Worm (Caenorhabditis elegans): Measurements from ENCODE around the gene Y69A2AR.31.

The Y69A2AR.31 gene

ce11 chrIV:2656400-2657139 lies 7.2 kb downstream of the Y69A2AR.31 start:
- TF ChIP-seq sox-4 (tag; optimal IDR thresholded peaks at IDR 0.05): no peak
- TF ChIP-seq unc-55 (GFP tag; optimal IDR thresholded peaks at IDR 0.05): no peak
- TF ChIP-seq ceh-14 (tag; optimal IDR thresholded peaks at IDR 0.05): peak; percentile 33
- no peak for TF ChIP-seq pat-9 (tag; optimal IDR thresholded peaks at IDR 0.05)
- TF ChIP-seq ceh-34 (tag; optimal IDR thresholded peaks at IDR 0.05): no peak
- TF ChIP-seq F13H6.1 (tag; optimal IDR thresholded peaks at IDR 0.05): no peak
- no peak for TF ChIP-seq C08G9.2 (tag; optimal IDR thresholded peaks at IDR 0.05)
- TF ChIP-seq ahr-1 (tag; optimal IDR thresholded peaks at IDR 0.05): no peak
- TF ChIP-seq mec-3 (tag; optimal IDR thresholded peaks at IDR 0.05; ENCODE audit: borderline replicate concordance): no peak
- TF ChIP-seq che-1 (tag; optimal IDR thresholded peaks at IDR 0.05): no peak
- TF ChIP-seq ref-2 (tag; optimal IDR thresholded peaks at IDR 0.05): no peak
- TF ChIP-seq ceh-31 (tag; optimal IDR thresholded peaks at IDR 0.05): no peak
- TF ChIP-seq unc-42 (tag; optimal IDR thresholded peaks at IDR 0.05): peak; percentile 61
- no peak for TF ChIP-seq ztf-16 (tag; optimal IDR thresholded peaks at IDR 0.05)
- no peak for TF ChIP-seq gmeb-2 (tag; optimal IDR thresholded peaks at IDR 0.05)

- TF ChIP-seq ceh-14 (tag; optimal IDR thresholded peaks at IDR 0.05) (no peak), ceh-31 (tag; optimal IDR thresholded peaks at IDR 0.05) (no peak), pros-1 (tag; optimal IDR thresholded peaks at IDR 0.05) (no peak), unc-42 (tag; optimal IDR thresholded peaks at IDR 0.05) (no peak), eyg-1 (tag; optimal IDR thresholded peaks at IDR 0.05) (no peak), ttx-3 (tag; optimal IDR thresholded peaks at IDR 0.05) (no peak), zip-5 (tag; optimal IDR thresholded peaks at IDR 0.05) (no peak), ceh-18 (tag; optimal IDR thresholded peaks at IDR 0.05) (no peak), ets-4 (tag; optimal IDR thresholded peaks at IDR 0.05) (no peak), ceh-9 (tag; optimal IDR thresholded peaks at IDR 0.05) (no peak), pax-1 (tag; optimal IDR thresholded peaks at IDR 0.05) (no peak), nhr-11 (tag; optimal IDR thresholded peaks at IDR 0.05) (no peak), hlh-6 (tag; optimal IDR thresholded peaks at IDR 0.05) (no peak)
These were observed 8.8 kb downstream of the Y69A2AR.31 start for ce11 chrIV:2654965-2655364.

- TF ChIP-seq pat-9 (tag; optimal IDR thresholded peaks at IDR 0.05) (no peak), ceh-48 (tag; optimal IDR thresholded peaks at IDR 0.05) (peak; percentile 15)
These were observed 13.8 kb downstream of the Y69A2AR.31 start for ce11 chrIV:2650031-2650430.

- TF ChIP-seq eyg-1 (tag; optimal IDR thresholded peaks at IDR 0.05): no peak
- no peak for TF ChIP-seq pros-1 (tag; optimal IDR thresholded peaks at IDR 0.05)
- no peak for TF ChIP-seq rnt-1 (tag; optimal IDR thresholded peaks at IDR 0.05)
- TF ChIP-seq syd-9 (tag; optimal IDR thresholded peaks at IDR 0.05): no peak
- no peak for TF ChIP-seq hlh-6 (tag; optimal IDR thresholded peaks at IDR 0.05)
- no peak for TF ChIP-seq lin-11 (tag; optimal IDR thresholded peaks at IDR 0.05)
- TF ChIP-seq C08G9.2 (tag; optimal IDR thresholded peaks at IDR 0.05): no peak
- no peak for TF ChIP-seq hlh-8 (tag; optimal IDR thresholded peaks at IDR 0.05)
- TF ChIP-seq pqm-1 (tag; optimal IDR thresholded peaks at IDR 0.05): no peak
- no peak for TF ChIP-seq ceh-31 (tag; optimal IDR thresholded peaks at IDR 0.05)
- TF ChIP-seq unc-42 (tag; optimal IDR thresholded peaks at IDR 0.05): no peak
- no peak for TF ChIP-seq unc-3 (GFP tag; conservative IDR thresholded peaks at IDR 0.05)
- no peak for TF ChIP-seq unc-3 (tag; optimal IDR thresholded peaks at IDR 0.05)
These were observed 21.1 kb downstream of the Y69A2AR.31 start, which contains the start of gene ric-8 for ce11 chrIV:2642673-2643072. Gene ric-8, plus strand, starts transcription at chrIV:2642973.

ce11 chrIV:2642054-2642453 lies 21.7 kb downstream of the Y69A2AR.31 start:
- TF ChIP-seq sox-2 (GFP tag; IDR thresholded peaks at IDR 0.05): no peak
- TF ChIP-seq unc-3 (GFP tag; conservative IDR thresholded peaks at IDR 0.05): no peak
- TF ChIP-seq unc-3 (tag; optimal IDR thresholded peaks at IDR 0.05): no peak
- TF ChIP-seq elt-4 (tag; optimal IDR thresholded peaks at IDR 0.05): no peak
- no peak for TF ChIP-seq C08G9.2 (tag; optimal IDR thresholded peaks at IDR 0.05)
- TF ChIP-seq nhr-11 (tag; optimal IDR thresholded peaks at IDR 0.05): no peak
- no peak for TF ChIP-seq lim-6 (tag; optimal IDR thresholded peaks at IDR 0.05)
- no peak for TF ChIP-seq pha-4 (tag; optimal IDR thresholded peaks at IDR 0.05)
- TF ChIP-seq pat-9 (tag; optimal IDR thresholded peaks at IDR 0.05): no peak
- no peak for TF ChIP-seq hlh-6 (tag; optimal IDR thresholded peaks at IDR 0.05)
- TF ChIP-seq unc-55 (GFP tag; optimal IDR thresholded peaks at IDR 0.05): no peak
